Worm (Caenorhabditis elegans) whole organism, L1 larva: ENCODE measurements around the gene R08E5.1.

Experiments used
- C16A3.4 ChIP-seq: fragments of 150-350 bp; optimal IDR thresholded peaks from 2 replicates; lab custom pipeline; 2014; ENCODE audit warnings: missing biosample characterization, missing genetic modification characterization
- C34B4.2 ChIP-seq: sonication (generic microtip); optimal IDR thresholded peaks from 2 replicates; lab custom pipeline; 2017; ENCODE audit warnings: mild to moderate bottlenecking, missing genetic modification characterization, missing compliant biosample characterization
- F16B12.6 ChIP-seq: fragments of 150-350 bp; optimal IDR thresholded peaks from 2 replicates; lab custom pipeline; 2014; ENCODE audit warnings: missing biosample characterization, missing genetic modification characterization
- alr-1 ChIP-seq: fragments of 200-800 bp; sonication (Bioruptor generic); optimal IDR thresholded peaks from 2 replicates; lab custom pipeline; 2018; ENCODE audit warnings: borderline replicate concordance, mild to moderate bottlenecking, missing genetic modification characterization, missing compliant biosample characterization
- aly-2 ChIP-seq: fragments of 150-350 bp; optimal IDR thresholded peaks from 2 replicates; lab custom pipeline; 2014; ENCODE audit warnings: missing biosample characterization, missing genetic modification characterization
- blmp-1 ChIP-seq: fragments of 150-350 bp; optimal IDR thresholded peaks from 2 replicates; lab custom pipeline; 2014; ENCODE audit warnings: missing biosample characterization, missing genetic modification characterization
- ceh-88 ChIP-seq: fragments of 200-800 bp; sonication (Bioruptor generic); IDR thresholded peaks from 2 replicates; pipeline ENCODE4 v1.3.6; 2022; ENCODE audit warnings: missing genetic modification characterization, missing compliant biosample characterization
- ces-1 ChIP-seq: fragments of 150-350 bp; optimal IDR thresholded peaks from 2 replicates; lab custom pipeline; 2014; ENCODE audit warnings: missing biosample characterization, missing genetic modification reagents, missing genetic modification characterization
- efl-1 ChIP-seq, 4 experiments: fragments of 150-350 bp; optimal IDR thresholded peaks in 3 of 4; peaks in 1 of 4; 1 replicate in 1 of 4; 2 replicates in 3 of 4; lab custom pipeline; 2014; ENCODE audit warnings: missing biosample characterization in 2 of 4, missing genetic modification characterization in 2 of 4, missing genetic modification reagents in 2 of 4
- ets-5 ChIP-seq: fragments of 200-800 bp; sonication (Bioruptor generic); IDR thresholded peaks from 2 replicates; pipeline ENCODE4 v1.3.6; 2022; ENCODE audit warnings: missing genetic modification characterization, missing compliant biosample characterization
- fkh-10 ChIP-seq: sonication (generic microtip); optimal IDR thresholded peaks from 2 replicates; lab custom pipeline; 2017; ENCODE audit warnings: missing biosample characterization, missing genetic modification reagents, missing genetic modification characterization
- fkh-4 ChIP-seq: sonication (generic microtip); optimal IDR thresholded peaks from 2 replicates; lab custom pipeline; 2016; ENCODE audit warnings: missing compliant biosample characterization, missing genetic modification characterization, borderline replicate concordance
- fkh-8 ChIP-seq: sonication (generic microtip); optimal IDR thresholded peaks from 2 replicates; lab custom pipeline; 2016; ENCODE audit warnings: mild to moderate bottlenecking, missing genetic modification characterization, missing compliant biosample characterization
- hlh-17 ChIP-seq: fragments of 200-800 bp; sonication (Bioruptor generic); optimal IDR thresholded peaks from 2 replicates; lab custom pipeline; 2018; ENCODE audit warnings: missing genetic modification characterization, mild to moderate bottlenecking, missing compliant biosample characterization, moderate library complexity, borderline replicate concordance
- lin-14 ChIP-seq: fragments of 200-800 bp; sonication (Bioruptor generic); optimal IDR thresholded peaks from 2 replicates; lab custom pipeline; 2018; ENCODE audit warnings: mild to moderate bottlenecking, missing genetic modification characterization, moderate library complexity, missing compliant biosample characterization
- mdl-1 ChIP-seq, 2 experiments: fragments of 150-350 bp; optimal IDR thresholded peaks; 2 replicates each; lab custom pipeline; 2014 to 2017; ENCODE audit warnings: missing biosample characterization in 2 of 2, missing genetic modification characterization in 2 of 2, inconsistent platforms in 1 of 2
- nhr-11 ChIP-seq: fragments of 150-350 bp; optimal IDR thresholded peaks from 2 replicates; lab custom pipeline; 2014; ENCODE audit warnings: missing biosample characterization, missing genetic modification characterization
- nhr-19 ChIP-seq: fragments of 200-800 bp; sonication (Bioruptor generic); conservative IDR thresholded peaks from 2 replicates; pipeline ENCODE4 v1.3.6; 2022; ENCODE audit warnings: missing genetic modification characterization, missing compliant biosample characterization
- nhr-28 ChIP-seq: fragments of 150-350 bp; optimal IDR thresholded peaks from 2 replicates; lab custom pipeline; 2014; ENCODE audit warnings: missing biosample characterization, missing genetic modification characterization
- nhr-77 ChIP-seq: fragments of 150-350 bp; optimal IDR thresholded peaks from 2 replicates; lab custom pipeline; 2014; ENCODE audit warnings: missing biosample characterization, missing genetic modification characterization
- nhr-84 ChIP-seq: sonication (generic microtip); optimal IDR thresholded peaks from 2 replicates; lab custom pipeline; 2017; ENCODE audit warnings: missing biosample characterization, missing genetic modification characterization
- nhr-85 ChIP-seq: sonication (generic microtip); peaks from one replicate; lab custom pipeline; 2016; ENCODE audit warnings: missing genetic modification characterization, inconsistent platforms, missing compliant biosample characterization
- pax-3 ChIP-seq: fragments of 200-800 bp; sonication (Bioruptor generic); optimal IDR thresholded peaks from 2 replicates; lab custom pipeline; 2018; ENCODE audit warnings: mild to moderate bottlenecking, missing genetic modification characterization, moderate library complexity, missing compliant biosample characterization
- pqm-1 ChIP-seq: sonication (generic microtip); optimal IDR thresholded peaks from 3 replicates; lab custom pipeline; 2017; ENCODE audit warnings: missing biosample characterization, missing genetic modification characterization
- snu-23 ChIP-seq: sonication (generic microtip); optimal IDR thresholded peaks from 2 replicates; lab custom pipeline; 2016; ENCODE audit warnings: missing genetic modification characterization, missing compliant biosample characterization
- sox-4 ChIP-seq: sonication (generic microtip); optimal IDR thresholded peaks from 2 replicates; lab custom pipeline; 2016; ENCODE audit warnings: missing genetic modification characterization, missing compliant biosample characterization
- sptf-1 ChIP-seq: fragments of 150-350 bp; optimal IDR thresholded peaks from 2 replicates; lab custom pipeline; 2014; ENCODE audit warnings: missing biosample characterization, missing genetic modification characterization
- tbx-2 ChIP-seq: sonication (generic microtip); optimal IDR thresholded peaks from 2 replicates; lab custom pipeline; 2016; ENCODE audit warnings: missing genetic modification characterization, missing compliant biosample characterization
- tlp-1 ChIP-seq: fragments of 150-350 bp; optimal IDR thresholded peaks from 2 replicates; lab custom pipeline; 2014; ENCODE audit warnings: missing biosample characterization, missing genetic modification characterization
- unc-130 ChIP-seq: fragments of 150-350 bp; optimal IDR thresholded peaks from 2 replicates; lab custom pipeline; 2017; ENCODE audit warnings: missing biosample characterization, missing genetic modification characterization, inconsistent platforms
- unc-30 ChIP-seq: sonication (generic microtip); optimal IDR thresholded peaks from 2 replicates; lab custom pipeline; 2017; ENCODE audit warnings: missing biosample characterization, missing genetic modification characterization
- unc-62 ChIP-seq: fragments of 150-350 bp; optimal IDR thresholded peaks from 2 replicates; lab custom pipeline; 2014; ENCODE audit warnings: missing biosample characterization, missing genetic modification reagents, missing genetic modification characterization

R08E5.1 gene

DNA sequence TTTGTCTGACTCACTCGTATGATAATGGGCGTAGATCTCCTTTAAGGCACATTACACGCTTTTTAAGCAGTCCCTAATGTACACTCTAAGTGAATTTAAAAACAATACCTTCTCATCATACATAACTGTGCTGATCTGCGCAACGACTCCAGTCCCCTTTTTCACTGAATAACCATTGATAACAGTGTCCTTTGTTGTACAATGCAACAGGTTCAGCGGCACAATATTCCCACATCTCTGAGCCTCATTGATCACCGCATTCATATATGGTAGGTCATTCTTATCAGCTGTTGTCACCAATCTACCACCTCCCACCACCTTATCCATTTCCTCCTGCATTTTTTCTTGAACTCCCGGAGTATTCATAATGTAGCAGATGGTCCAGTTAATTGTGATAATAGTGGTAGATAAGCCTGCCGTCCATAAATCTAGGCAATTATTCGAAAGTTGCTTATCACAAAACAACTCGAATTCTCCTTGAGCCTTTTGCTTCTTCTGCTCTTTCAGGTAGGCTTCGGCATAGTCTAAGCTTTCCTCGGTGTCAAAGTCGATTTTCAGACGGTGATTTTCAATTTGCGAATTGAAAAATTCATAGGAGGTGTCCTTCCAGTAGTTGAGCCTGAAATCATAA lies 30.6 kb upstream of the R08E5.1 start:
- TF ChIP-seq C34B4.2 (tag; lab: Kevin White, UChicago) (no peak), unc-130 (tag; lab: Kevin White, UChicago) (no peak), fkh-10 (no peak), sox-4 (tag; lab: Kevin White, UChicago) (no peak), ceh-88 (no peak), efl-1 (optimal IDR thresholded peaks at IDR 0.05; lab: Kevin White, UChicago) (no peak), efl-1 (GFP tag; optimal IDR thresholded peaks at IDR 0.05 in 1 of 2; lab: Kevin White, UChicago) (peak in 1 of 2 experiments; percentile 24), C16A3.4 (tag; lab: Kevin White, UChicago) (no peak)
- TF ChIP-seq, all 84 proteins: peak for 1

DNA sequence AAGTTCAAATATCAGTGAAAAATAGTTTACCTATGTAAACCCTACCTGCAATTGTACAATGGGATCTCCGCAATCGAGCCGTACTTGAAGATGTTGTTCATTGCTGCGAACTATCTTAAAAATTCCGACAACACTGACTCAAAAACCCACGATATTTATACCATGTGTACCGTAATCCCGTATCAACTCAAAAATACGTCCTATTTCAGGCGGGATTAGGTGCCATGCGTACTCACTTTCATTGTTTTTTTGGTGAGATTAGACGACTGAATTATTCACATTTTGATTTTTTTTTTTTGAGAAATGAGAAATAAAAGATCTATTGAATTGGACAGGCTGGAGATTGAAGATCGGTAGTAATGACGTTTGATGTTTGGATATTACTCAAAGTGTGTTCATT lies 29.1 kb upstream of the R08E5.1 start, which contains the start of gene srt-30:
Gene srt-30, minus strand, starts transcription at position 101 of the 400 bp plus-strand sequence.
- TF ChIP-seq unc-62 (GFP tag; lab: Kevin White, UChicago) (no peak), tlp-1 (tag; lab: Kevin White, UChicago) (no peak), sptf-1 (tag; lab: Kevin White, UChicago) (no peak), nhr-84 (tag; lab: Kevin White, UChicago) (no peak), nhr-77 (tag; lab: Kevin White, UChicago) (no peak)

DNA sequence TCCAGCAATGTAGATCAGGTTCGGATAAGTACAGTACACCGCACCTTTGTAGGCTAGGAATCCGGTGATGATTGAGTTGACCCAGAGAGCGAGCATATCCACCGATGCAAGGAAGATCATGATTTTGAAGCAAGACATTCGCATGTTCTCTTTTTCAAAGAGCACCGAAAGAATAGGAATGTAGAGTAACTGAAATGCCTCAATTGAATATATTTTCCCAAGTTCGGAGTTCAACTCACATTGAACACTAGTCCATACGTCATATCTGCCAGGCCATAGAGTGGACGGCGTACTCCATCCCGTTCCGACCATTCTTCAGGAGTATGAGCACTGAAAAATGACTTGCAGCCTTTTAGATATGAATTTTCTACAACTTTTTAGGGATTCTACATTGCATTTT lies 28.4 kb upstream of the R08E5.1 start:
- TF ChIP-seq nhr-85 (tag; lab: Kevin White, UChicago), result peak; percentile 0
- TF ChIP-seq ets-5 (GFP tag; lab: Robert Waterston, UW), result no peak

- TF ChIP-seq blmp-1 (tag; lab: Kevin White, UChicago) (no peak), snu-23 (GFP tag; lab: Kevin White, UChicago) (no peak), alr-1 (no peak), mdl-1 (tag; optimal IDR thresholded peaks at IDR 0.05; lab: Kevin White, UChicago) (no peak), C16A3.4 (tag; lab: Kevin White, UChicago) (no peak), pqm-1 (no peak), unc-30 (no peak), fkh-4 (tag; lab: Kevin White, UChicago) (no peak), ces-1 (GFP tag; lab: Kevin White, UChicago) (no peak), F16B12.6 (no peak)
- TF ChIP-seq, all 84 proteins: peak for 0
These were observed 19.1 kb upstream of the R08E5.1 start for ce11 chrV:3790424-3790823.

DNA sequence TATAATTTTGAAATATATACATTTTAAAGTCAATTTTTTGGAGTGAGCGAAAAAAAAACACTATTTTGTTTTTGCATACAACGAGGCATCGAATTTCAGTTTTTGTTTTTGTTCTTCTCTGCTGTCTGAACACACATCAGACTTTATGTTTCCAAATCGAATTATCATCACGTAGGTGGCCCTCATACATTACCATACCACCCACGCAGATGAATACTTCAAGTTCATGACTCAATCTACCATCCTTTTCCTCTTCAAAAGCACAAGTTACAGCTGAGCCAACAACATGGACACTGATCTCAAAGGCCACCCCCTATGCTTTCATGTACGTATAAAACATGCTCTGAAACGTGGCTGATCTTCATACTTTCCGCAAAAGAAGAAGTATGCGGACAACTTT lies 18.5 kb upstream of the R08E5.1 start, which contains the start of gene R08F11.7:
Gene R08F11.7, plus strand, starts transcription at position 301 of the 400 bp plus-strand sequence.
- TF ChIP-seq tbx-2 (tag; lab: Kevin White, UChicago) (no peak), nhr-11 (tag; lab: Kevin White, UChicago) (no peak), nhr-28 (no peak)

- TF ChIP-seq C34B4.2 (tag; lab: Kevin White, UChicago) (no peak), fkh-8 (tag; lab: Kevin White, UChicago) (peak; percentile 32), pax-3 (tag; lab: Kevin White, UChicago) (peak; percentile 1), efl-1 (optimal IDR thresholded peaks at IDR 0.05; lab: Kevin White, UChicago) (no peak), efl-1 (GFP tag; optimal IDR thresholded peaks at IDR 0.05 in 1 of 2; lab: Kevin White, UChicago) (peak in 1 of 2 experiments; percentile 64), nhr-19 (GFP tag; lab: Robert Waterston, UW) (no peak), aly-2 (tag; lab: Kevin White, UChicago) (no peak), hlh-17 (GFP tag; lab: Kevin White, UChicago) (no peak), fkh-10 (peak; percentile 79), lin-14 (GFP tag; lab: Kevin White, UChicago) (peak; percentile 56), unc-130 (tag; lab: Kevin White, UChicago) (no peak)
These were observed 17.2 kb upstream of the R08E5.1 start for ce11 chrV:3788538-3788937.
